Fruit fly (Drosophila melanogaster): Measurements from ENCODE around the gene IFT52.

DNA sequence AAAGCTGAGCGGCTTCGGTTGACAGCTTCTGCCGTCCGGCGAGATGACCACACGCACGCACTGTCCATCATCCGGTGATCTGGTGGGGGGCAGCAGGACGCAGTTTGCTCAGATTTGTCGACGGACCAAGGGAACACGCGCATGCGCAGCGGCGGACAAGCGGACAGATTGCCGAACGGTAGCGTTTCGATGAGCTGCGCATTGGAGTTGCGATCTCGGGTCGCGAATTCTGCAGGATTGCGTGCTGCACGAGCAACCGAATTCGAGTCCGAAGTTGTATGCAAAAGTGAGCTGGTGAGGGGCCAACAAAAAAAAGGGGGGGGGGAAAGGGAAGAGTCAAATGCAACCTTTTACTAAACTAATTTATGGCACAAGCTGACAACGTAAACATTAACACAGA lies 23.6 kb downstream of the IFT52 start:
- TF ChIP-seq h (optimal IDR thresholded peaks at IDR 0.05) (no peak), psq (optimal IDR thresholded peaks at IDR 0.05) (no peak), Myc (optimal IDR thresholded peaks at IDR 0.05) (no peak), Sin3A (optimal IDR thresholded peaks at IDR 0.05) (no peak)
